Worm (Caenorhabditis elegans): ENCODE data around the gene nhr-178.

DNA sequence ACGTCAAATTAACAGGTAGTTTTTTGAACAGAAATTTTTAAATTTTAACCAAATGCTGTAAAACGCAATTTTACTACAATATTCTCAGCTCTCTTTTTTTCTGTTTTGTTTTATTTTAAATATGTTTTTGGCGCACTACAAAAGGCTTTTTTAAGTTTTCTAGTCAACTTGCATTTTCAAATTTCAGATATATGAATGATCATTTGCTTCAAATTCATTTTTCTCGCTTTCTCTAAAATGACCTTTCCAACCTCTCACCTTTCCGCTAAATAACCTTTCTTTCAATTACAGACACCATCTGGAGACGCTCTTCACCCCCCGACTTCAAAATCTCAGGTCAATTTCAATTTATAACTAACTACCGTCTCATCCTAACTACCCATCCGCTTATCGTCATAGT is 41.0 kb downstream of the nhr-178 start, which contains the start of gene cdc-25.2:
- TF ChIP-seq nhr-10 (tag; optimal IDR thresholded peaks at IDR 0.05) (no peak), sma-9 (GFP tag; optimal IDR thresholded peaks at IDR 0.05) (no peak), sma-9 (tag; optimal IDR thresholded peaks at IDR 0.05) (no peak)
